Worm (Caenorhabditis elegans) whole organism, L4 larva: ENCODE measurements around the gene gvd-1.

Experiments used
- D1046.2 ChIP-seq: fragments of 200-800 bp; sonication (Bioruptor generic); IDR thresholded peaks from 2 replicates; pipeline ENCODE4 v1.3.6; 2022; ENCODE audit warnings: missing genetic modification characterization, missing compliant biosample characterization
- F44E2.7 ChIP-seq: fragments of 200-800 bp; sonication (Bioruptor generic); IDR thresholded peaks from 2 replicates; pipeline ENCODE4 v2.1.2; 2022; ENCODE audit warnings: missing genetic modification characterization, missing compliant biosample characterization
- T26A8.4 ChIP-seq: fragments of 200-800 bp; sonication (Bioruptor generic); IDR thresholded peaks from 2 replicates; pipeline ENCODE4 v1.3.6; 2022; ENCODE audit warnings: missing genetic modification characterization, missing compliant biosample characterization
- Y105C5A.15 ChIP-seq: fragments of 200-800 bp; sonication (Bioruptor generic); IDR thresholded peaks from 2 replicates; pipeline ENCODE4 v1.3.6; 2022; ENCODE audit warnings: missing genetic modification characterization, missing compliant biosample characterization
- Y75B8A.6 ChIP-seq: fragments of 200-800 bp; sonication (Bioruptor generic); IDR thresholded peaks from 2 replicates; pipeline ENCODE4 v1.3.6; 2022; ENCODE audit warnings: missing genetic modification reagents, missing genetic modification characterization, missing compliant biosample characterization
- ZK546.5 ChIP-seq, 2 experiments: sonication (generic microtip); optimal IDR thresholded peaks; 2 replicates each; lab custom pipeline; 2017; ENCODE audit warnings: missing biosample characterization in 2 of 2, missing genetic modification characterization in 2 of 2
- aly-2 ChIP-seq: sonication (generic microtip); optimal IDR thresholded peaks from 2 replicates; lab custom pipeline; 2018; ENCODE audit warnings: missing biosample characterization, missing genetic modification characterization
- ceh-28 ChIP-seq: fragments of 150-350 bp; optimal IDR thresholded peaks from 2 replicates; lab custom pipeline; 2014; ENCODE audit warnings: missing biosample characterization, missing genetic modification reagents, missing genetic modification characterization
- ceh-32 ChIP-seq: sonication (generic microtip); optimal IDR thresholded peaks from 2 replicates; lab custom pipeline; 2016; ENCODE audit warnings: mild to moderate bottlenecking, missing genetic modification characterization, missing compliant biosample characterization; ENCODE audit not compliant: poor library complexity
- ceh-44 ChIP-seq: fragments of 200-800 bp; sonication (Bioruptor generic); IDR thresholded peaks from 2 replicates; pipeline ENCODE4 v1.3.6; 2022; ENCODE audit warnings: missing genetic modification reagents, missing genetic modification characterization, missing compliant biosample characterization
- ceh-82 ChIP-seq: sonication (generic microtip); optimal IDR thresholded peaks from 2 replicates; lab custom pipeline; 2017; ENCODE audit warnings: missing biosample characterization, missing genetic modification characterization
- ces-1 ChIP-seq: fragments of 150-350 bp; sonication (generic microtip); optimal IDR thresholded peaks from 4 replicates; lab custom pipeline; 2014; ENCODE audit warnings: missing biosample characterization, missing genetic modification reagents, missing genetic modification characterization
- ctbp-1 ChIP-seq: fragments of 200-800 bp; sonication (Bioruptor generic); IDR thresholded peaks from 2 replicates; pipeline ENCODE4 v1.3.6; 2022; ENCODE audit warnings: missing genetic modification reagents, missing genetic modification characterization, missing compliant biosample characterization
- daf-16 ChIP-seq, 3 experiments: sonication (generic microtip); optimal IDR thresholded peaks; 2 replicates each; lab custom pipeline; 2016 to 2017; ENCODE audit warnings: missing genetic modification characterization in 3 of 3, missing genetic modification reagents in 3 of 3, mild to moderate bottlenecking in 2 of 3, missing compliant biosample characterization in 2 of 3, missing biosample characterization in 1 of 3, moderate library complexity in 1 of 3
- daf-8 ChIP-seq: fragments of 200-800 bp; sonication (Bioruptor generic); IDR thresholded peaks from 2 replicates; pipeline ENCODE4 v1.3.6; 2022; ENCODE audit warnings: missing genetic modification characterization, missing compliant biosample characterization
- dmd-8 ChIP-seq: fragments of 200-800 bp; sonication (Bioruptor generic); IDR thresholded peaks from 2 replicates; pipeline ENCODE4 v1.3.6; 2022; ENCODE audit warnings: missing genetic modification characterization, missing compliant biosample characterization
- dpl-1 ChIP-seq: fragments of 150-350 bp; optimal IDR thresholded peaks from 2 replicates; lab custom pipeline; 2014; ENCODE audit warnings: missing biosample characterization, missing genetic modification reagents, missing genetic modification characterization
- fos-1 ChIP-seq: fragments of 150-350 bp; optimal IDR thresholded peaks from 2 replicates; lab custom pipeline; 2014; ENCODE audit warnings: missing biosample characterization, missing genetic modification characterization
- gei-8 ChIP-seq: fragments of 200-800 bp; sonication (Bioruptor generic); optimal IDR thresholded peaks from 2 replicates; lab custom pipeline; 2018; ENCODE audit warnings: mild to moderate bottlenecking, missing genetic modification characterization, missing compliant biosample characterization
- hif-1 ChIP-seq, 2 experiments: sonication (generic microtip); optimal IDR thresholded peaks; 2 replicates each; lab custom pipeline; 2016 to 2017; ENCODE audit warnings: missing compliant biosample characterization in 2 of 2, missing genetic modification characterization in 2 of 2, missing genetic modification reagents in 2 of 2, missing genotype in 2 of 2, mild to moderate bottlenecking in 1 of 2
- hlh-11 ChIP-seq: fragments of 200-800 bp; sonication (Bioruptor generic); optimal IDR thresholded peaks from 2 replicates; lab custom pipeline; 2018; ENCODE audit warnings: mild to moderate bottlenecking, missing genetic modification characterization, missing compliant biosample characterization
- hlh-30 ChIP-seq: sonication (generic microtip); optimal IDR thresholded peaks from 2 replicates; lab custom pipeline; 2017; ENCODE audit warnings: antibody characterized with exemption, mild to moderate bottlenecking, missing genetic modification characterization, missing compliant biosample characterization; ENCODE audit not compliant: insufficient read depth
- hmg-1.1 ChIP-seq: fragments of 200-800 bp; sonication (Bioruptor generic); IDR thresholded peaks from 2 replicates; pipeline ENCODE4 v1.3.6; 2022; ENCODE audit warnings: missing genetic modification reagents, missing genetic modification characterization, missing compliant biosample characterization
- jun-1 ChIP-seq: fragments of 150-350 bp; optimal IDR thresholded peaks from 2 replicates; lab custom pipeline; 2014; ENCODE audit warnings: missing biosample characterization, missing genetic modification reagents, missing genetic modification characterization
- lin-15B ChIP-seq: fragments of 150-350 bp; sonication (generic microtip); optimal IDR thresholded peaks from 3 replicates; lab custom pipeline; 2014; ENCODE audit warnings: missing biosample characterization, missing genetic modification characterization
- lin-38 ChIP-seq: fragments of 200-800 bp; sonication (Bioruptor generic); IDR thresholded peaks from 2 replicates; pipeline ENCODE4 v1.3.6; 2022; ENCODE audit warnings: missing genetic modification reagents, missing genetic modification characterization, missing compliant biosample characterization
- lsy-2 ChIP-seq, 2 experiments: fragments of 150-350 bp in 1 of 2; sonication (generic microtip) in 1 of 2; optimal IDR thresholded peaks; 2 replicates each; lab custom pipeline; 2014 to 2017; ENCODE audit warnings: missing biosample characterization in 2 of 2, missing genetic modification characterization in 2 of 2
- madf-9 ChIP-seq: fragments of 200-800 bp; sonication (Bioruptor generic); conservative IDR thresholded peaks from 2 replicates; pipeline ENCODE4 v1.3.6; 2022; ENCODE audit warnings: missing genetic modification reagents, missing genetic modification characterization, missing compliant biosample characterization
- mdl-1 ChIP-seq, 2 experiments: fragments of 150-350 bp in 1 of 2; sonication (generic microtip) in 1 of 2; optimal IDR thresholded peaks; 2 replicates each; lab custom pipeline; 2014 to 2017; ENCODE audit warnings: missing biosample characterization in 2 of 2, missing genetic modification characterization in 2 of 2
- mdt-29 ChIP-seq: fragments of 200-800 bp; sonication (Bioruptor generic); IDR thresholded peaks from 2 replicates; pipeline ENCODE4 v1.3.6; 2022; ENCODE audit warnings: missing genetic modification reagents, missing genetic modification characterization, missing compliant biosample characterization
- mep-1 ChIP-seq: fragments of 150-350 bp; sonication (generic microtip); optimal IDR thresholded peaks from 3 replicates; lab custom pipeline; 2014; ENCODE audit warnings: missing biosample characterization, missing genetic modification characterization
- mxl-3 ChIP-seq: fragments of 200-800 bp; sonication (Bioruptor generic); optimal IDR thresholded peaks from 2 replicates; lab custom pipeline; 2018; ENCODE audit warnings: mild to moderate bottlenecking, missing genetic modification characterization, missing compliant biosample characterization
- nhr-102 ChIP-seq: sonication (generic microtip); optimal IDR thresholded peaks from 2 replicates; lab custom pipeline; 2016; ENCODE audit warnings: mild to moderate bottlenecking, missing genetic modification characterization, moderate library complexity, missing compliant biosample characterization
- nhr-11 ChIP-seq: fragments of 150-350 bp; optimal IDR thresholded peaks from 2 replicates; lab custom pipeline; 2014; ENCODE audit warnings: missing biosample characterization, missing genetic modification characterization
- nhr-41 ChIP-seq: fragments of 200-800 bp; sonication (Bioruptor generic); IDR thresholded peaks from 2 replicates; pipeline ENCODE4 v1.3.6; 2022; ENCODE audit warnings: missing genetic modification reagents, missing genetic modification characterization, missing compliant biosample characterization
- nhr-48 ChIP-seq: sonication (generic microtip); optimal IDR thresholded peaks from 2 replicates; lab custom pipeline; 2016; ENCODE audit warnings: mild to moderate bottlenecking, missing genetic modification characterization, missing compliant biosample characterization
- nhr-77 ChIP-seq: fragments of 150-350 bp; optimal IDR thresholded peaks from 2 replicates; lab custom pipeline; 2014; ENCODE audit warnings: missing biosample characterization, missing genetic modification characterization
- php-3 ChIP-seq: fragments of 200-800 bp; sonication (Bioruptor generic); IDR thresholded peaks from 2 replicates; pipeline ENCODE4 v1.3.6; 2022; ENCODE audit warnings: missing genetic modification reagents, missing genetic modification characterization, missing compliant biosample characterization
- rbr-2 ChIP-seq: sonication (generic microtip); optimal IDR thresholded peaks from 2 replicates; lab custom pipeline; 2016; ENCODE audit warnings: missing genotype, missing genetic modification characterization, missing compliant biosample characterization
- set-16 ChIP-seq: fragments of 200-800 bp; sonication (Bioruptor generic); IDR thresholded peaks from 2 replicates; pipeline ENCODE4 v1.3.6; 2022; ENCODE audit warnings: missing genetic modification reagents, missing genetic modification characterization, missing compliant biosample characterization
- snpc-1.2 ChIP-seq: fragments of 200-800 bp; sonication (Bioruptor generic); IDR thresholded peaks from 2 replicates; pipeline ENCODE4 v1.3.6; 2022; ENCODE audit warnings: missing genetic modification reagents, missing genetic modification characterization, missing compliant biosample characterization
- snpc-4 ChIP-seq: fragments of 150-350 bp; optimal IDR thresholded peaks from 2 replicates; lab custom pipeline; 2014; ENCODE audit warnings: missing biosample characterization, missing genetic modification characterization
- tag-97 ChIP-seq: fragments of 200-800 bp; sonication (Bioruptor generic); IDR thresholded peaks from 2 replicates; pipeline ENCODE4 v1.3.6; 2022; ENCODE audit warnings: missing genetic modification characterization, missing compliant biosample characterization
- unc-130 ChIP-seq: sonication (generic microtip); optimal IDR thresholded peaks from 2 replicates; lab custom pipeline; 2016; ENCODE audit warnings: missing genetic modification reagents, missing genetic modification characterization, missing compliant biosample characterization
- zip-2 ChIP-seq: fragments of 150-350 bp; optimal IDR thresholded peaks from 2 replicates; lab custom pipeline; 2014; ENCODE audit warnings: missing biosample characterization, missing genetic modification characterization
- ztf-7 ChIP-seq: fragments of 150-350 bp; optimal IDR thresholded peaks from 2 replicates; lab custom pipeline; 2014; ENCODE audit warnings: missing biosample characterization, missing genetic modification characterization

The gvd-1 gene

DNA sequence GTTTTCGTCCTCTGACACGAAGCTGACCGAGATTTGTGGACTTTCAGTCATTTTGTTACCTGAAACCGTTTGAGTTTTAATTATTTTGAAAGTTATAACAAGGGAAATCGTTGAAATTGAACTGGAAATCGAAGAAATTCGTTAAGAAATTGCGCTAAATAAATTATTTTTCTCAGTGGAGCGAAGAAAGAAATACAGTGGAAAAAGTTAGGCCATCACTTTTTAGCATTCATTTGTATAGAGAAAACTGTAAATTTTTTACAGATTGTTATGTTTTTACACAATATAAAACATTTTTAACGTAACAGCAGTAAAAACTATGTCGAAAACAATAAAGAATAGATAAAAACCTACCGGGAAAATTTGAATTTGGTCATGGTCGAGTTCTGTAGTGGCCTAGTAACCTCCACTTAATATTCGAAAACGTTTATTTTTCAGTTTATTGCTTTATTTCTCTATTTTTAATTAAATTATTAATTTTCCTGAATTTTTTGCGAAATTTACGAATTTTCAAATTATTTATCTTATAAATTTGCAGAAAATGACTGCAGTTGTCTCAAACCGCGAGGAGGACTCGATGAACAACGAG, 26.7 kb upstream of the gvd-1 start, which contains the start of the genes gldi-1 and prp-21:
Gene gldi-1, minus strand, starts transcription at position 51 of the 589 bp plus-strand sequence.
Gene prp-21, plus strand, starts transcription at position 539 of the 589 bp plus-strand sequence.
- TF ChIP-seq ces-1 (peak; percentile 22), ZK546.5 (tag; optimal IDR thresholded peaks at IDR 0.05; lab: Kevin White, UChicago) (no peak), lsy-2 (tag; optimal IDR thresholded peaks at IDR 0.05; lab: Kevin White, UChicago) (peak in 1 of 2 experiments; percentile 44), hif-1 (tag; optimal IDR thresholded peaks at IDR 0.05; lab: Kevin White, UChicago) (peak in 1 of 2 experiments; percentile 71), dpl-1 (peak; percentile 46), lin-38 (peak; percentile 60), mep-1 (tag; lab: Kevin White, UChicago) (peak; percentile 21), ctbp-1 (GFP tag; lab: Robert Waterston, UW) (no peak), unc-130 (peak; percentile 9)

DNA sequence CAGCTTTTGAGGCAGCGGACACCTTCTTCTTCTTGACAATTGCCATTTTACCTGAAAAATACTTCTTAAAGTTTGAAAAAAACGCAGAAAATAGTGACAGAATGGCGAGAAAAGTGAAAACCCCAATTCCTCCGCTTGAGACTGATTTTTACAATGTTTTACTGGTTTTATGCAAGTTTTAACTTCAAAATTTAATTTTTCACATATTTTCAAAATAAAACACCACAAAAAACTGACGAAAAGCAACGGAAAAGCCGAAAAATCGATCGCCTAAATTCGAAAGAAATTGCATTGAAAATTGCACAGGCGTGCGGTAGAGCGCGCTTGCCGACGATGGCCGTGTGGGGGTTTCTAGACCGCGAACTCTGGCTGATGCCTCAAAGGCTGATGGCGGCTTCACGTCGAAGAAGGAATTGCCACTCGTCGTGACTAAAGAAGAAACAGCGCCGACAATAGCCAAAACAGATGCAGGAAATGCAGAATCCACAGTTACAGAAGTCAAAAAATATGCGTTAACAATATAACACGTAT, 18.3 kb upstream of the gvd-1 start, which contains the start of gene nsun-1:
Gene nsun-1, minus strand, starts transcription at position 51 of the 531 bp plus-strand sequence.
- TF ChIP-seq rbr-2, result peak; percentile 33
- no peak for TF ChIP-seq mdt-29
- TF ChIP-seq gei-8 (GFP tag; lab: Kevin White, UChicago), result no peak
- peak in 1 of 2 experiments; percentile 78 for TF ChIP-seq hif-1 (tag; optimal IDR thresholded peaks at IDR 0.05; lab: Kevin White, UChicago)
- TF ChIP-seq mxl-3, result peak; percentile 42
- TF ChIP-seq ceh-44 (GFP tag; lab: Robert Waterston, UW), result no peak
- TF ChIP-seq T26A8.4 (GFP tag; lab: Robert Waterston, UW), result no peak
- no peak for TF ChIP-seq snpc-1.2
- no peak for TF ChIP-seq ceh-32 (tag; lab: Kevin White, UChicago)
- no peak for TF ChIP-seq daf-8 (GFP tag; lab: Robert Waterston, UW)
- TF ChIP-seq aly-2, result no peak
- TF ChIP-seq nhr-77 (tag; lab: Kevin White, UChicago), result peak; percentile 4
- no peak for TF ChIP-seq tag-97
- peak; percentile 94 for TF ChIP-seq lin-38
- peak; percentile 79 for TF ChIP-seq unc-130
- no peak for TF ChIP-seq ceh-28 (tag; lab: Kevin White, UChicago)
- no peak for TF ChIP-seq ctbp-1 (GFP tag; lab: Robert Waterston, UW)
- TF ChIP-seq lin-15B (tag; lab: Kevin White, UChicago), result no peak
- no peak for TF ChIP-seq fos-1 (tag; lab: Kevin White, UChicago)
- TF ChIP-seq lsy-2 (tag; optimal IDR thresholded peaks at IDR 0.05; lab: Kevin White, UChicago), result peak in 1 of 2 experiments; percentile 62
- TF ChIP-seq hmg-1.1 (GFP tag; lab: Robert Waterston, UW), result 0 out of 2 replicates have a peak, but pooled peaks have one; percentile 48
- TF ChIP-seq F44E2.7, result no peak
- TF ChIP-seq set-16 (GFP tag; lab: Robert Waterston, UW), result no peak
- TF ChIP-seq dmd-8, result no peak
- peak; percentile 79 for TF ChIP-seq D1046.2 (GFP tag; lab: Robert Waterston, UW)
- TF ChIP-seq daf-16 (GFP tag; optimal IDR thresholded peaks at IDR 0.05; lab: Kevin White, UChicago), result no peak
- no peak for TF ChIP-seq daf-16 (tag; optimal IDR thresholded peaks at IDR 0.05; lab: Kevin White, UChicago)
- no peak for TF ChIP-seq Y105C5A.15 (GFP tag; lab: Robert Waterston, UW)
- no peak for TF ChIP-seq nhr-48
- TF ChIP-seq nhr-11, result no peak
- no peak for TF ChIP-seq Y75B8A.6
- peak; percentile 1 for TF ChIP-seq hlh-11
- TF ChIP-seq nhr-41, result no peak
- no peak for TF ChIP-seq zip-2 (tag; lab: Kevin White, UChicago)
- TF ChIP-seq ceh-82 (tag; lab: Kevin White, UChicago), result no peak
- TF ChIP-seq ztf-7 (tag; lab: Kevin White, UChicago), result no peak
- no peak for TF ChIP-seq snpc-4 (tag; lab: Kevin White, UChicago)
- peak; percentile 40 for TF ChIP-seq dpl-1
- no peak for TF ChIP-seq ces-1
- TF ChIP-seq php-3, result no peak
- TF ChIP-seq jun-1, result no peak
- peak; percentile 0 for TF ChIP-seq mep-1 (tag; lab: Kevin White, UChicago)
- no peak for TF ChIP-seq mdl-1 (tag; optimal IDR thresholded peaks at IDR 0.05; lab: Kevin White, UChicago)
- peak; percentile 5 for TF ChIP-seq hlh-30 (tag; lab: Kevin White, UChicago)
- no peak for TF ChIP-seq madf-9 (GFP tag; lab: Robert Waterston, UW)
- no peak for TF ChIP-seq nhr-102 (tag; lab: Kevin White, UChicago)
